Worm (Caenorhabditis elegans) whole organism, L3 larva: ENCODE measurements around the gene C02H6.3.

Source experiments
- ZK546.5 ChIP-seq: sonication (generic microtip); optimal IDR thresholded peaks from 2 replicates; lab custom pipeline; 2017; ENCODE audit warnings: missing biosample characterization, missing genetic modification characterization
- aly-2 ChIP-seq: fragments of 150-350 bp; optimal IDR thresholded peaks from 2 replicates; lab custom pipeline; 2014; ENCODE audit warnings: missing biosample characterization, missing genetic modification characterization
- ama-1 ChIP-seq: fragments of 150-350 bp; optimal IDR thresholded peaks from 2 replicates; lab custom pipeline; 2018
- daf-12 ChIP-seq: fragments of 150-350 bp; optimal IDR thresholded peaks from 2 replicates; lab custom pipeline; 2014; ENCODE audit warnings: missing biosample characterization, missing genetic modification reagents, missing genetic modification characterization
- egl-27 ChIP-seq: sonication (generic microtip); optimal IDR thresholded peaks from 4 replicates; lab custom pipeline; 2017; ENCODE audit warnings: missing biosample characterization, missing genetic modification reagents, missing genetic modification characterization
- egl-5 ChIP-seq: fragments of 150-350 bp; optimal IDR thresholded peaks from 2 replicates; lab custom pipeline; 2017; ENCODE audit warnings: missing biosample characterization, missing genetic modification reagents, missing genetic modification characterization, inconsistent platforms
- elt-1 ChIP-seq: fragments of 150-350 bp; optimal IDR thresholded peaks from 2 replicates; lab custom pipeline; 2014; ENCODE audit warnings: missing biosample characterization, missing genetic modification characterization
- elt-2 ChIP-seq: sonication (generic microtip); optimal IDR thresholded peaks from 2 replicates; lab custom pipeline; 2016; ENCODE audit warnings: missing genetic modification reagents, mild to moderate bottlenecking, missing genetic modification characterization, missing compliant biosample characterization
- elt-3 ChIP-seq, 3 experiments: fragments of 150-350 bp in 1 of 3; sonication (generic microtip) in 2 of 3; optimal IDR thresholded peaks; 2 replicates in 2 of 3; 4 replicates in 1 of 3; lab custom pipeline; 2014 to 2017; ENCODE audit warnings: missing biosample characterization in 3 of 3, missing genetic modification characterization in 3 of 3
- eor-1 ChIP-seq, 2 experiments: fragments of 150-350 bp; optimal IDR thresholded peaks; 2 replicates each; lab custom pipeline; 2014 to 2018; ENCODE audit warnings: missing biosample characterization in 2 of 2, missing genetic modification characterization in 2 of 2
- fkh-10 ChIP-seq: sonication (generic microtip); optimal IDR thresholded peaks from 2 replicates; lab custom pipeline; 2017; ENCODE audit warnings: missing biosample characterization, missing genetic modification reagents, missing genetic modification characterization
- fkh-2 ChIP-seq: fragments of 150-350 bp; optimal IDR thresholded peaks from 2 replicates; lab custom pipeline; 2014; ENCODE audit warnings: missing biosample characterization, missing genetic modification reagents, missing genetic modification characterization
- fos-1 ChIP-seq: fragments of 150-350 bp; optimal IDR thresholded peaks from 2 replicates; lab custom pipeline; 2014; ENCODE audit warnings: missing biosample characterization, missing genetic modification characterization
- jun-1 ChIP-seq: fragments of 150-350 bp; optimal IDR thresholded peaks from 2 replicates; lab custom pipeline; 2014; ENCODE audit warnings: missing biosample characterization, missing genetic modification reagents, missing genetic modification characterization
- lin-15B ChIP-seq: fragments of 150-350 bp; optimal IDR thresholded peaks from 2 replicates; lab custom pipeline; 2014; ENCODE audit warnings: missing biosample characterization, missing genetic modification characterization
- lin-39 ChIP-seq: fragments of 150-350 bp; optimal IDR thresholded peaks from 2 replicates; lab custom pipeline; 2018; ENCODE audit warnings: missing biosample characterization, missing genetic modification reagents, missing genetic modification characterization
- lsy-12 ChIP-seq: sonication (generic microtip); optimal IDR thresholded peaks from 2 replicates; lab custom pipeline; 2016; ENCODE audit warnings: mild to moderate bottlenecking, missing genetic modification characterization, missing compliant biosample characterization
- mdl-1 ChIP-seq: fragments of 150-350 bp; optimal IDR thresholded peaks from 2 replicates; lab custom pipeline; 2014; ENCODE audit warnings: missing biosample characterization, missing genetic modification characterization
- mml-1 ChIP-seq: fragments of 150-350 bp; sonication (generic microtip); optimal IDR thresholded peaks from 3 replicates; lab custom pipeline; 2014; ENCODE audit warnings: missing biosample characterization, missing genetic modification characterization
- nfya-1 ChIP-seq: sonication (generic microtip); optimal IDR thresholded peaks from 2 replicates; lab custom pipeline; 2017; ENCODE audit warnings: missing genetic modification characterization, mild to moderate bottlenecking, missing compliant biosample characterization, antibody characterized with exemption, moderate library complexity; ENCODE audit not compliant: insufficient read depth
- nhr-11 ChIP-seq: fragments of 150-350 bp; optimal IDR thresholded peaks from 2 replicates; lab custom pipeline; 2014; ENCODE audit warnings: missing biosample characterization, missing genetic modification characterization
- nhr-12 ChIP-seq: fragments of 150-350 bp; optimal IDR thresholded peaks from 2 replicates; lab custom pipeline; 2014; ENCODE audit warnings: missing biosample characterization, missing genetic modification characterization
- nhr-23 ChIP-seq: fragments of 150-350 bp; optimal IDR thresholded peaks from 2 replicates; lab custom pipeline; 2014; ENCODE audit warnings: missing biosample characterization, missing genetic modification reagents, missing genetic modification characterization
- nhr-237 ChIP-seq: fragments of 150-350 bp; optimal IDR thresholded peaks from 2 replicates; lab custom pipeline; 2014; ENCODE audit warnings: missing biosample characterization, missing genetic modification characterization
- nhr-25 ChIP-seq: sonication (generic microtip); optimal IDR thresholded peaks from 2 replicates; lab custom pipeline; 2017; ENCODE audit warnings: missing biosample characterization, missing genetic modification characterization
- nhr-28 ChIP-seq: fragments of 150-350 bp; optimal IDR thresholded peaks from 2 replicates; lab custom pipeline; 2014; ENCODE audit warnings: missing biosample characterization, missing genetic modification characterization
- nhr-43 ChIP-seq: sonication (generic microtip); optimal IDR thresholded peaks from 2 replicates; lab custom pipeline; 2016; ENCODE audit warnings: mild to moderate bottlenecking, missing genetic modification characterization, missing compliant biosample characterization; ENCODE audit not compliant: poor library complexity, severe bottlenecking
- nhr-67 ChIP-seq: fragments of 150-350 bp; optimal IDR thresholded peaks from 2 replicates; lab custom pipeline; 2014; ENCODE audit warnings: missing biosample characterization, missing genetic modification characterization
- nhr-77 ChIP-seq: fragments of 150-350 bp; optimal IDR thresholded peaks from 2 replicates; lab custom pipeline; 2014; ENCODE audit warnings: missing biosample characterization, missing genetic modification characterization
- snpc-4 ChIP-seq: fragments of 150-350 bp; optimal IDR thresholded peaks from 2 replicates; lab custom pipeline; 2014; ENCODE audit warnings: missing biosample characterization, missing genetic modification characterization
- tbx-2 ChIP-seq: sonication (generic microtip); optimal IDR thresholded peaks from 2 replicates; lab custom pipeline; 2016; ENCODE audit warnings: mild to moderate bottlenecking, missing genetic modification characterization, missing compliant biosample characterization
- unc-39 ChIP-seq: sonication (generic microtip); optimal IDR thresholded peaks from 4 replicates; lab custom pipeline; 2017; ENCODE audit warnings: missing biosample characterization, missing genetic modification characterization
- unc-62 ChIP-seq: fragments of 150-350 bp; sonication (generic microtip); optimal IDR thresholded peaks from 4 replicates; lab custom pipeline; 2014; ENCODE audit warnings: missing biosample characterization, missing genetic modification reagents, missing genetic modification characterization
- zag-1 ChIP-seq: fragments of 150-350 bp; optimal IDR thresholded peaks from 2 replicates; lab custom pipeline; 2014; ENCODE audit warnings: missing biosample characterization, missing genetic modification characterization
- ztf-11 ChIP-seq: fragments of 150-350 bp; optimal IDR thresholded peaks from 2 replicates; lab custom pipeline; 2014; ENCODE audit warnings: missing biosample characterization, missing genetic modification characterization
- ztf-4 ChIP-seq: fragments of 150-350 bp; optimal IDR thresholded peaks from 2 replicates; lab custom pipeline; 2014; ENCODE audit warnings: missing biosample characterization, missing genetic modification characterization

C02H6.3 gene

ce11 chrV:7432441-7433146 is 44.9 kb upstream of the C02H6.3 start:
- TF ChIP-seq eor-1 (tag; optimal IDR thresholded peaks at IDR 0.05; lab: Kevin White, UChicago), result no peak
- TF ChIP-seq ZK546.5 (tag; lab: Kevin White, UChicago), result no peak
- TF ChIP-seq mdl-1, result no peak
- TF ChIP-seq nhr-77 (tag; lab: Kevin White, UChicago), result no peak
- peak; percentile 6 for TF ChIP-seq nhr-23 (tag; lab: Kevin White, UChicago)
- TF ChIP-seq lsy-12, result peak; percentile 24
- peak; percentile 70 for TF ChIP-seq nhr-43 (tag; lab: Kevin White, UChicago)
- TF ChIP-seq daf-12 (tag; lab: Kevin White, UChicago), result no peak
- peak; percentile 76 for TF ChIP-seq ama-1 (lab: Kevin White, UChicago)
- no peak for TF ChIP-seq zag-1 (tag; lab: Kevin White, UChicago)
- peak; percentile 42 for TF ChIP-seq elt-2 (tag; lab: Kevin White, UChicago)
- no peak for TF ChIP-seq nhr-237

DNA sequence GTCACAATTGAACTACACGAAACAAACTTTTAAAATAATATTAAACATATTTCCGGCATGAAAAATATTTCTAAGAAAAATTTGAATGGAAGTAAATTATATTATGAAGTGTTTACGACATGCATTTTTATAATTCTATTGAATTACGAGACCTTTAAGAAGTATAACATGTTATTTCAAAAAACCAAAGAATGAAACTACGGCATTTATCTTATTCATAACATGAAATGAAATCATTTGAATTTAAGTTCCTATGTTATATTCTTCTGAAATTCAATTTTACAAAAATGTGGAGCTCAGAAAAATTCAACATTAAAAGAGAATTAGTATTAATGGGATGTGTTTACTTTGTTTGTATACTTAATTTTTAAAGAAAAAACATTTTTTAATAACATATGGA is 43.4 kb upstream of the C02H6.3 start, which contains the start of gene srw-71:
Gene srw-71 (minus strand): TSS at position 101 of the 400 bp plus-strand sequence.
- no peak for TF ChIP-seq nhr-25 (tag; lab: Kevin White, UChicago)
- no peak for TF ChIP-seq daf-12 (tag; lab: Kevin White, UChicago)
- no peak for TF ChIP-seq fkh-2
- TF ChIP-seq ama-1 (lab: Kevin White, UChicago), result no peak
- no peak for TF ChIP-seq nfya-1 (tag; lab: Kevin White, UChicago)
- no peak for TF ChIP-seq jun-1
- no peak for TF ChIP-seq elt-1
- no peak for TF ChIP-seq nhr-23 (tag; lab: Kevin White, UChicago)
- no peak for TF ChIP-seq nhr-12 (tag; lab: Kevin White, UChicago)
- TF ChIP-seq fos-1 (tag; lab: Kevin White, UChicago), result no peak
- TF ChIP-seq unc-62 (GFP tag; lab: Kevin White, UChicago), result no peak
- no peak for TF ChIP-seq aly-2
- no peak for TF ChIP-seq nhr-28
- no peak for TF ChIP-seq nhr-67 (tag; lab: Kevin White, UChicago)
- no peak for TF ChIP-seq ztf-4
- TF ChIP-seq snpc-4, result no peak
- no peak for TF ChIP-seq fkh-10 (GFP tag; lab: Kevin White, UChicago)
- TF ChIP-seq ztf-11, result no peak
- TF ChIP-seq ZK546.5 (tag; lab: Kevin White, UChicago), result no peak
- no peak for TF ChIP-seq eor-1 (tag; optimal IDR thresholded peaks at IDR 0.05; lab: Kevin White, UChicago)

ce11 chrV:7428880-7429279 is 41.2 kb upstream of the C02H6.3 start, which contains the start of gene srw-69:
srw-69 (minus strand) TSS chrV:7428980.
- TF ChIP-seq mdl-1 (no peak), nhr-77 (tag; lab: Kevin White, UChicago) (no peak), nhr-67 (tag; lab: Kevin White, UChicago) (no peak), ama-1 (lab: Kevin White, UChicago) (no peak), jun-1 (no peak), unc-62 (GFP tag; lab: Kevin White, UChicago) (no peak), elt-2 (tag; lab: Kevin White, UChicago) (no peak), nhr-25 (tag; lab: Kevin White, UChicago) (no peak), nhr-11 (tag; lab: Kevin White, UChicago) (no peak), nhr-12 (tag; lab: Kevin White, UChicago) (no peak), tbx-2 (tag; lab: Kevin White, UChicago) (no peak), egl-5 (no peak), aly-2 (no peak), lin-15B (no peak), nhr-28 (no peak), elt-3 (tag; optimal IDR thresholded peaks at IDR 0.05; lab: Kevin White, UChicago) (no peak), fkh-2 (no peak), nfya-1 (tag; lab: Kevin White, UChicago) (no peak)
- TF ChIP-seq, all 47 proteins: peak for 0

DNA sequence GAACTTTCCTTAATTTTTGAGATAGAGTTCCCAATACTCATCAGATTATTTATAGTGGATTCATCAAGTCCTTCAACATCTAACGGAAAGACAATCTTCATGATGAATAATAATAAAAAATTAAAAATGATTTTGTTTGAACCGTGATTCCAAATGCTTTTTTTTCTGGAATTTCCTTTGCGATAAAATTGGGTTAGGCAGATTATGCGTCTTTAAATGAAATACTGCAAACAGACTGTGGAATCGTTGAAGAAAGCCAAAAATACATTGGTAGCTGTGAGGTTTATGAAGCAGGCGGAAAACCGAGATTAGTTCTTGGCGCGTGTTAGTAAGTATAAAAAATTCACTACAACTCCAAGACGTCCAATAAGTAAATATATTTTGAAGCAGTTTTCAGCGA is 38.9 kb upstream of the C02H6.3 start, which contains the start of gene srw-68:
Gene srw-68 (minus strand): TSS at position 101 of the 400 bp plus-strand sequence.
- TF ChIP-seq egl-5, result no peak
- TF ChIP-seq ama-1 (lab: Kevin White, UChicago), result no peak
- no peak for TF ChIP-seq mml-1 (tag; lab: Kevin White, UChicago)
- TF ChIP-seq nhr-12 (tag; lab: Kevin White, UChicago), result no peak
- TF ChIP-seq aly-2, result no peak
- no peak for TF ChIP-seq egl-27
- no peak for TF ChIP-seq fkh-10 (GFP tag; lab: Kevin White, UChicago)
- no peak for TF ChIP-seq nhr-11 (tag; lab: Kevin White, UChicago)
- TF ChIP-seq daf-12 (tag; lab: Kevin White, UChicago), result no peak
- no peak for TF ChIP-seq unc-39
- no peak for TF ChIP-seq nhr-237
- TF ChIP-seq lin-39 (tag; lab: Kevin White, UChicago), result no peak
- TF ChIP-seq, all 47 proteins: peak for 0
